4 worm cellular contexts compared by ENCODE assay signal in genomic region chrIV:4399418-4400136, ce11.
TF ChIP-seq lines count a peak whose summit lies in the region.

No protein-coding gene starts in this region.

TF ChIP-seq in whole organism, L2 larva, 48 proteins besides CTCF, POLR2A, EP300 and RAD21:
- no peak for TF ChIP-seq nhr-21 (tag; optimal IDR thresholded peaks at IDR 0.05; lab: Kevin White, UChicago)
- peak; percentile 94 for TF ChIP-seq blmp-1 (tag; optimal IDR thresholded peaks at IDR 0.05; lab: Kevin White, UChicago; ENCODE audit: insufficient read depth)
- TF ChIP-seq nhr-25 (tag; optimal IDR thresholded peaks at IDR 0.05; lab: Kevin White, UChicago) = peak; percentile 47
- no peak for TF ChIP-seq gmeb-1 (tag; optimal IDR thresholded peaks at IDR 0.05; lab: Kevin White, UChicago)
- no peak for TF ChIP-seq ama-1 (optimal IDR thresholded peaks at IDR 0.05; lab: Kevin White, UChicago)
- peak; percentile 53 for TF ChIP-seq F13H6.1 (tag; optimal IDR thresholded peaks at IDR 0.05; lab: Kevin White, UChicago)
- no peak for TF ChIP-seq ztf-1 (GFP tag; conservative IDR thresholded peaks at IDR 0.05; lab: Robert Waterston, UW)

TF ChIP-seq in whole organism, L4 larva, 104 proteins besides CTCF, POLR2A, EP300 and RAD21:
- TF ChIP-seq set-16 (GFP tag; IDR thresholded peaks at IDR 0.05; lab: Robert Waterston, UW) = peak; percentile 95
- TF ChIP-seq lin-38 (GFP tag; IDR thresholded peaks at IDR 0.05; lab: Robert Waterston, UW) = peak; percentile 18
- TF ChIP-seq D1046.2 (GFP tag; IDR thresholded peaks at IDR 0.05; lab: Robert Waterston, UW) = no peak
- TF ChIP-seq duxl-1 (tag; optimal IDR thresholded peaks at IDR 0.05; lab: Kevin White, UChicago; ENCODE audit: poor library complexity) = no peak
- peak; percentile 1 for TF ChIP-seq nhr-25 (tag; optimal IDR thresholded peaks at IDR 0.05; lab: Kevin White, UChicago; ENCODE audit: borderline replicate concordance, insufficient read depth)
- no peak for TF ChIP-seq nhr-111 (GFP tag; optimal IDR thresholded peaks at IDR 0.05; lab: Kevin White, UChicago)
- no peak for TF ChIP-seq saeg-2 (GFP tag; IDR thresholded peaks at IDR 0.05; lab: Robert Waterston, UW)
- TF ChIP-seq mxl-3 (GFP tag; optimal IDR thresholded peaks at IDR 0.05; lab: Kevin White, UChicago) = peak; percentile 29
- 0 out of 2 replicates have a peak, but pooled peaks have one; percentile 36 for TF ChIP-seq F44E2.7 (GFP tag; IDR thresholded peaks at IDR 0.05; lab: Robert Waterston, UW)
- no peak for TF ChIP-seq T26A8.4 (GFP tag; IDR thresholded peaks at IDR 0.05; lab: Robert Waterston, UW)
- TF ChIP-seq arid-1 (GFP tag; conservative IDR thresholded peaks at IDR 0.05; lab: Robert Waterston, UW) = no peak
- no peak for TF ChIP-seq daf-16 (GFP tag; optimal IDR thresholded peaks at IDR 0.05; lab: Kevin White, UChicago)
- peak; percentile 3 for TF ChIP-seq daf-16 (tag; optimal IDR thresholded peaks at IDR 0.05; lab: Kevin White, UChicago)
- 0 out of 2 replicates have a peak, but pooled peaks have one; percentile 13 for TF ChIP-seq madf-9 (GFP tag; conservative IDR thresholded peaks at IDR 0.05; lab: Robert Waterston, UW)

TF ChIP-seq in whole organism, late embryonic, 69 proteins besides CTCF, POLR2A, EP300 and RAD21:
- TF ChIP-seq hlh-30 (tag; optimal IDR thresholded peaks at IDR 0.05; lab: Kevin White, UChicago; ENCODE audit: insufficient read depth) (no peak), tbx-2 (tag; optimal IDR thresholded peaks at IDR 0.05; lab: Kevin White, UChicago) (no peak), K02D7.2 (tag; optimal IDR thresholded peaks at IDR 0.05; lab: Kevin White, UChicago) (no peak), elt-4 (tag; optimal IDR thresholded peaks at IDR 0.05; lab: Kevin White, UChicago) (no peak), tbx-7 (tag; optimal IDR thresholded peaks at IDR 0.05; lab: Kevin White, UChicago) (no peak), ceh-45 (GFP tag; IDR thresholded peaks at IDR 0.05; lab: Robert Waterston, UW) (no peak), rnt-1 (tag; optimal IDR thresholded peaks at IDR 0.05; lab: Kevin White, UChicago) (no peak), hlh-15 (tag; optimal IDR thresholded peaks at IDR 0.05; lab: Kevin White, UChicago) (no peak), unc-42 (tag; optimal IDR thresholded peaks at IDR 0.05; lab: Kevin White, UChicago) (no peak), ceh-22 (tag; optimal IDR thresholded peaks at IDR 0.05; lab: Kevin White, UChicago) (no peak), dmd-4 (tag; optimal IDR thresholded peaks at IDR 0.05; lab: Kevin White, UChicago; ENCODE audit: borderline replicate concordance) (no peak), zip-5 (tag; optimal IDR thresholded peaks at IDR 0.05; lab: Kevin White, UChicago) (no peak), pha-2 (tag; optimal IDR thresholded peaks at IDR 0.05; lab: Kevin White, UChicago) (no peak), fkh-10 (GFP tag; optimal IDR thresholded peaks at IDR 0.05; lab: Kevin White, UChicago) (no peak), unc-86 (tag; optimal IDR thresholded peaks at IDR 0.05; lab: Kevin White, UChicago) (no peak), ahr-1 (tag; optimal IDR thresholded peaks at IDR 0.05; lab: Kevin White, UChicago) (no peak), ceh-24 (tag; optimal IDR thresholded peaks at IDR 0.05; lab: Kevin White, UChicago) (no peak), T23F11.4 (GFP tag; optimal IDR thresholded peaks at IDR 0.05; lab: Kevin White, UChicago) (no peak), che-1 (tag; optimal IDR thresholded peaks at IDR 0.05; lab: Kevin White, UChicago) (no peak), ref-2 (tag; optimal IDR thresholded peaks at IDR 0.05; lab: Kevin White, UChicago) (peak; percentile 11), unc-3 (GFP tag; conservative IDR thresholded peaks at IDR 0.05; lab: Robert Waterston, UW) (no peak), unc-3 (tag; optimal IDR thresholded peaks at IDR 0.05; lab: Kevin White, UChicago) (no peak), C38D4.7 (GFP tag; optimal IDR thresholded peaks at IDR 0.05; lab: Kevin White, UChicago) (no peak), pqm-1 (tag; optimal IDR thresholded peaks at IDR 0.05; lab: Kevin White, UChicago) (no peak), dve-1 (tag; optimal IDR thresholded peaks at IDR 0.05; lab: Kevin White, UChicago) (no peak), nhr-232 (tag; optimal IDR thresholded peaks at IDR 0.05; lab: Kevin White, UChicago) (no peak), npax-4 (tag; optimal IDR thresholded peaks at IDR 0.05; lab: Kevin White, UChicago) (no peak), mec-3 (tag; optimal IDR thresholded peaks at IDR 0.05; lab: Kevin White, UChicago; ENCODE audit: borderline replicate concordance) (no peak), ceh-48 (tag; optimal IDR thresholded peaks at IDR 0.05; lab: Kevin White, UChicago) (no peak), ceh-14 (tag; optimal IDR thresholded peaks at IDR 0.05; lab: Kevin White, UChicago) (peak; percentile 11), ceh-34 (tag; optimal IDR thresholded peaks at IDR 0.05; lab: Kevin White, UChicago) (peak; percentile 23), ceh-31 (tag; optimal IDR thresholded peaks at IDR 0.05; lab: Kevin White, UChicago) (no peak), fax-1 (tag; optimal IDR thresholded peaks at IDR 0.05; lab: Kevin White, UChicago) (no peak), ztf-16 (tag; optimal IDR thresholded peaks at IDR 0.05; lab: Kevin White, UChicago) (no peak), ets-4 (tag; optimal IDR thresholded peaks at IDR 0.05; lab: Kevin White, UChicago) (peak; percentile 33), hlh-13 (GFP tag; optimal IDR thresholded peaks at IDR 0.05; lab: Kevin White, UChicago) (no peak), gmeb-2 (tag; optimal IDR thresholded peaks at IDR 0.05; lab: Kevin White, UChicago) (peak; percentile 34), pag-3 (tag; optimal IDR thresholded peaks at IDR 0.05; lab: Kevin White, UChicago; ENCODE audit: borderline replicate concordance) (no peak)

TF ChIP-seq in whole organism, mixed stage, embryonic, 35 proteins besides CTCF, POLR2A, EP300 and RAD21:
- no peak for TF ChIP-seq drap-1 (GFP tag; optimal IDR thresholded peaks at IDR 0.05; lab: Kevin White, UChicago)
- TF ChIP-seq pha-4 (tag; optimal IDR thresholded peaks at IDR 0.05; lab: Kevin White, UChicago) = peak; percentile 12
- no peak for TF ChIP-seq unc-120 (tag; optimal IDR thresholded peaks at IDR 0.05; lab: Kevin White, UChicago; ENCODE audit: poor library complexity, severe bottlenecking)
TF ChIP-seq in whole organism, mixed stage, embryonic: peak in this region for 1.
